Worm (Caenorhabditis elegans) whole organism, L4/young adult: ENCODE results near the gene F13B12.4.

Source experiments
- dao-5 ChIP-seq: sonication (generic microtip); optimal IDR thresholded peaks from 2 replicates; lab custom pipeline; 2016; ENCODE audit warnings: missing genotype, missing genetic modification characterization, moderate library complexity, missing compliant biosample characterization
- him-1 ChIP-seq: sonication (generic microtip); optimal IDR thresholded peaks from 2 replicates; lab custom pipeline; 2016; ENCODE audit warnings: missing genotype, missing genetic modification reagents, missing genetic modification characterization, missing compliant biosample characterization

DNA sequence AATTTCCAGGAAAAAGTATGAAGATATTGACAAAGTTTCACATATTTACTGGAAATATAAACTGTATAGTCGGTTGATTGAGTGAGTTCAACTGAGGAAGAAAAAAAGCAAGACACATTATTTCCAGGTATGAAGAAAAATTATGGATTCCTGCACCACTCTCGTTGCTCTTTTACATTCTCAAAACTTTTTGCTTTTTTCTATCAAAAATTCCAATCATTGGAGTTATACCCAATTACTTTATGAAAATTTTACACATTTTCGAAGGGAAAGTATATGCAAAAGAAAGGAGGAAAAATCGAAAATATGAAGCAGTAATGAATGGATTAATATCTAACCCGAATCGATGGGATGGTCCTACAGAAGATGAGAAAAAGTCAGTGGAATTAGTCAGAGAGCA, 6.8 kb downstream of the F13B12.4 start:
- TF ChIP-seq him-1 (tag; lab: Kevin White, UChicago) = no peak
- TF ChIP-seq dao-5 = no peak
